Worm (Caenorhabditis elegans) whole organism, midembryonic: ENCODE measurements around the gene srsx-13.

ENCODE experiments used
- T22C8.4 ChIP-seq: fragments of 200-800 bp; sonication (Bioruptor generic); IDR thresholded peaks from 2 replicates; pipeline ENCODE4 v1.3.6; 2022; ENCODE audit warnings: missing genetic modification characterization, missing compliant biosample characterization
- cog-1 ChIP-seq: sonication (generic microtip); optimal IDR thresholded peaks from 2 replicates; lab custom pipeline; 2016; ENCODE audit warnings: missing genetic modification characterization, missing compliant biosample characterization
- flt-1 ChIP-seq: fragments of 200-800 bp; sonication (Bioruptor generic); IDR thresholded peaks from 2 replicates; pipeline ENCODE4 v1.3.6; 2022; ENCODE audit warnings: missing genetic modification characterization, missing compliant biosample characterization
- klf-2 ChIP-seq: fragments of 200-800 bp; sonication (Bioruptor generic); conservative IDR thresholded peaks from 2 replicates; pipeline ENCODE4 v1.3.6; 2022; ENCODE audit warnings: missing genetic modification reagents, missing genetic modification characterization, missing compliant biosample characterization
- ref-1 ChIP-seq: fragments of 200-800 bp; sonication (Bioruptor generic); conservative IDR thresholded peaks from 2 replicates; pipeline ENCODE4 v1.3.6; 2022; ENCODE audit warnings: missing genetic modification reagents, missing genetic modification characterization, missing compliant biosample characterization
- tab-1 ChIP-seq: fragments of 200-800 bp; sonication (Bioruptor generic); IDR thresholded peaks from 2 replicates; pipeline ENCODE4 v1.3.6; 2022; ENCODE audit warnings: missing genetic modification characterization, missing compliant biosample characterization
- ztf-23 ChIP-seq: fragments of 200-800 bp; sonication (Bioruptor generic); IDR thresholded peaks from 2 replicates; pipeline ENCODE4 v1.3.6; 2022; ENCODE audit warnings: missing genetic modification reagents, missing genetic modification characterization, missing compliant biosample characterization
- ztf-29 ChIP-seq: fragments of 200-800 bp; sonication (Bioruptor generic); IDR thresholded peaks from 2 replicates; pipeline ENCODE4 v1.3.6; 2022; ENCODE audit warnings: missing genetic modification reagents, missing genetic modification characterization, missing compliant biosample characterization

- TF ChIP-seq ztf-29 (GFP tag; lab: Robert Waterston, UW) = no peak
- TF ChIP-seq tab-1 = no peak
- TF ChIP-seq ztf-23 (GFP tag; lab: Robert Waterston, UW) = no peak
- TF ChIP-seq cog-1 = no peak
- no peak for TF ChIP-seq T22C8.4
- no peak for TF ChIP-seq flt-1
- no peak for TF ChIP-seq klf-2
- no peak for TF ChIP-seq ref-1 (GFP tag; lab: Robert Waterston, UW)
Measured at ce11 chrV:4957619-4958018, 25.4 kb downstream of the srsx-13 start.
